Worm (Caenorhabditis elegans) whole organism, early embryonic: ENCODE data around the gene npr-27.

Experiments used
- B0310.2 ChIP-seq: sonication (generic microtip); optimal IDR thresholded peaks from 2 replicates; lab custom pipeline; 2016; ENCODE audit warnings: mild to moderate bottlenecking, missing genetic modification characterization, missing compliant biosample characterization
- F13C5.2 ChIP-seq: sonication (generic microtip); optimal IDR thresholded peaks from 2 replicates; lab custom pipeline; 2017; ENCODE audit warnings: mild to moderate bottlenecking, missing genetic modification characterization, inconsistent platforms, missing compliant biosample characterization
- aly-1 ChIP-seq: sonication (generic microtip); optimal IDR thresholded peaks from 2 replicates; lab custom pipeline; 2016; ENCODE audit warnings: missing genetic modification characterization, missing compliant biosample characterization
- ama-1 ChIP-seq: fragments of 150-350 bp; optimal IDR thresholded peaks from 2 replicates; lab custom pipeline; 2014
- ceh-13 ChIP-seq: fragments of 200-800 bp; sonication (Bioruptor generic); optimal IDR thresholded peaks from 2 replicates; lab custom pipeline; 2018; ENCODE audit warnings: mild to moderate bottlenecking, missing genetic modification characterization, missing compliant biosample characterization
- ceh-36 ChIP-seq: sonication (generic microtip); optimal IDR thresholded peaks from 2 replicates; lab custom pipeline; 2016; ENCODE audit warnings: missing genetic modification characterization, inconsistent platforms, missing compliant biosample characterization
- ets-7 ChIP-seq: sonication (generic microtip); optimal IDR thresholded peaks from 2 replicates; lab custom pipeline; 2016; ENCODE audit warnings: missing genotype, missing genetic modification characterization, missing compliant biosample characterization
- flt-1 ChIP-seq: fragments of 200-800 bp; sonication (Bioruptor generic); IDR thresholded peaks from 2 replicates; pipeline ENCODE4 v1.3.6; 2022; ENCODE audit warnings: missing genetic modification characterization, missing compliant biosample characterization
- hmbx-1 ChIP-seq: sonication (generic microtip); optimal IDR thresholded peaks from 2 replicates; lab custom pipeline; 2016; ENCODE audit warnings: mild to moderate bottlenecking, missing genetic modification characterization, missing compliant biosample characterization
- hmg-4 ChIP-seq: fragments of 200-800 bp; sonication (Bioruptor generic); optimal IDR thresholded peaks from 2 replicates; lab custom pipeline; 2018; ENCODE audit warnings: mild to moderate bottlenecking, missing genetic modification characterization, missing compliant biosample characterization
- hnd-1 ChIP-seq: sonication (generic microtip); optimal IDR thresholded peaks from 2 replicates; lab custom pipeline; 2016; ENCODE audit warnings: missing genetic modification characterization, missing compliant biosample characterization
- pes-1 ChIP-seq: fragments of 200-800 bp; sonication (Bioruptor generic); IDR thresholded peaks from 2 replicates; pipeline ENCODE4 v1.3.6; 2022; ENCODE audit warnings: missing genetic modification reagents, missing genetic modification characterization, missing compliant biosample characterization
- scrt-1 ChIP-seq: fragments of 200-800 bp; sonication (Bioruptor generic); IDR thresholded peaks from 2 replicates; pipeline ENCODE4 v1.3.6; 2022; ENCODE audit warnings: missing genetic modification characterization, missing compliant biosample characterization
- sea-1 ChIP-seq: fragments of 200-800 bp; sonication (Bioruptor generic); conservative IDR thresholded peaks from 2 replicates; pipeline ENCODE4 v1.3.6; 2022; ENCODE audit warnings: missing genetic modification characterization, missing compliant biosample characterization
- tbx-11 ChIP-seq: fragments of 200-800 bp; sonication (Bioruptor generic); IDR thresholded peaks from 2 replicates; pipeline ENCODE4 v1.3.6; 2022; ENCODE audit warnings: missing genetic modification characterization, missing compliant biosample characterization
- tbx-37 ChIP-seq: fragments of 200-800 bp; sonication (Bioruptor generic); conservative IDR thresholded peaks from 2 replicates; pipeline ENCODE4 v1.3.6; 2022; ENCODE audit warnings: missing genetic modification reagents, missing genetic modification characterization, missing compliant biosample characterization
- tra-4 ChIP-seq: sonication (generic microtip); optimal IDR thresholded peaks from 2 replicates; lab custom pipeline; 2017; ENCODE audit warnings: missing genetic modification characterization, missing compliant biosample characterization

npr-27 gene

DNA sequence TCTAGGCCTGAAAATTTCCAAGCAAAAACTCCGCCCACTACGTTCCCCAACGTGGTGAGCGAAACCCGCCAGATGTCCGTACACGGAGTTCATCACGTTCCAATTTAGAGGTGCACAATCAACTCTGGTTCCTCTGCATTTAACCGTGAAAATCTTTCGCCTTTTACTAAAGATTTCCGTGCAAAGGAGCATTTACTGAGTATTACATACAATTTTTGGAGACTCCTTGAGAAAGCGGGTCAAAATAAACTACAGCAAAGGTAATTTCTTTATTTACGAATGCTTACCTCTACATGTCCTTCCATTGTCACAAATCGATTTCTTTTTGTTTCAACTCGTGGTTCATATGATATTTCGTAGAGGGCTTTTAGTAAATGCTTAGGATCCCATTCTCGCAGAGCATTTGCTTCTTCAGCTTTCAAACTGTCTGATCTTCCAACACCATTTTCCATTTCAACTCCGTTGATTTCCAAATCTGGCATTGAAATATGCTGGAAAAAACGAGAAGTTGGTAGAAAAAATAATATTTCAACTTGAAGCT is 11.3 kb downstream of the npr-27 start, which contains the start of gene F42C5.9:
F42C5.9 (minus strand) TSS at position 491 of the 541 bp plus-strand sequence.
- TF ChIP-seq ama-1 (lab: Kevin White, UChicago): peak; percentile 1
- no peak for TF ChIP-seq ceh-13 (GFP tag; lab: Kevin White, UChicago)

- TF ChIP-seq ceh-36 (tag; lab: Kevin White, UChicago) (no peak), hmg-4 (GFP tag; lab: Kevin White, UChicago) (no peak), F13C5.2 (tag; lab: Kevin White, UChicago) (no peak), scrt-1 (GFP tag; lab: Robert Waterston, UW) (no peak), flt-1 (no peak), sea-1 (no peak), hnd-1 (tag; lab: Kevin White, UChicago) (no peak), B0310.2 (tag; lab: Kevin White, UChicago) (no peak), pes-1 (GFP tag; lab: Robert Waterston, UW) (no peak), aly-1 (tag; lab: Kevin White, UChicago) (no peak), ets-7 (no peak), hmbx-1 (tag; lab: Kevin White, UChicago) (no peak), tbx-37 (GFP tag; lab: Robert Waterston, UW) (no peak), tra-4 (tag; lab: Kevin White, UChicago) (no peak), ceh-13 (GFP tag; lab: Kevin White, UChicago) (no peak), ama-1 (lab: Kevin White, UChicago) (no peak), tbx-11 (GFP tag; lab: Robert Waterston, UW) (no peak)
These were observed 12.6 kb downstream of the npr-27 start for ce11 chrIV:7317829-7318529.

ce11 chrIV:7318900-7319299 is 13.5 kb downstream of the npr-27 start:
- TF ChIP-seq hnd-1 (tag; lab: Kevin White, UChicago) (no peak), F13C5.2 (tag; lab: Kevin White, UChicago) (no peak), sea-1 (no peak), ceh-36 (tag; lab: Kevin White, UChicago) (no peak), pes-1 (GFP tag; lab: Robert Waterston, UW) (no peak), hmg-4 (GFP tag; lab: Kevin White, UChicago) (no peak), flt-1 (no peak), scrt-1 (GFP tag; lab: Robert Waterston, UW) (no peak), tbx-37 (GFP tag; lab: Robert Waterston, UW) (no peak), ceh-13 (GFP tag; lab: Kevin White, UChicago) (no peak), ets-7 (no peak), aly-1 (tag; lab: Kevin White, UChicago) (no peak), tbx-11 (GFP tag; lab: Robert Waterston, UW) (no peak), hmbx-1 (tag; lab: Kevin White, UChicago) (no peak), tra-4 (tag; lab: Kevin White, UChicago) (no peak), B0310.2 (tag; lab: Kevin White, UChicago) (no peak)

DNA sequence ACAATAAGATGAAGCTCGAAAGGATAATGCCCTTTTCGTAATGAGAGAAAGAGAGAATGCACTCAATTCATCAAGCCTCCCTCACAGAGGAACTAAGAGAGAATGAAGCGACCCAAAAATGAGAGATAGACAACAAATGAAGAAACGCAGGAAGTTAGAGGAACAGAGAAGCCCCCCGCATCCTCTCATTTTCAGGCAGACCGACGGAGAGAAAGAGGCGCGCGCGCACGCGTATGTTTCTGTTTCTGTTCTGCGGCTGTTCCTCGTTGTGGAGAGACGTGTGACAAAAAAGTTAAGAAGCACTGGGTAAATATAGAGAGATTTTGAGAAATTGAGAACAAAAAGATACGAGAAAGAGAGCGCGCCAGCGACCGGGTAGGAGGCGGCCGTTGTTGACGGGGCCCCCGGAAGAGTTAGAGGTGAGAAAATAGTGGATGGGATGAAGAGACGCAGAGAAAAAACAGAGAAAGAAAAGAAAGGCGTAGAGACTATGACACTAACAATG is 14.6 kb downstream of the npr-27 start:
- no peak for TF ChIP-seq ceh-36 (tag; lab: Kevin White, UChicago)
- TF ChIP-seq tra-4 (tag; lab: Kevin White, UChicago): no peak
- no peak for TF ChIP-seq tbx-11 (GFP tag; lab: Robert Waterston, UW)
- peak; percentile 45 for TF ChIP-seq F13C5.2 (tag; lab: Kevin White, UChicago)
- TF ChIP-seq aly-1 (tag; lab: Kevin White, UChicago): peak; percentile 56
- TF ChIP-seq flt-1: no peak
- no peak for TF ChIP-seq B0310.2 (tag; lab: Kevin White, UChicago)
- TF ChIP-seq pes-1 (GFP tag; lab: Robert Waterston, UW): no peak
- TF ChIP-seq ets-7: no peak
- no peak for TF ChIP-seq tbx-37 (GFP tag; lab: Robert Waterston, UW)
- TF ChIP-seq hmg-4 (GFP tag; lab: Kevin White, UChicago): peak; percentile 29
- TF ChIP-seq hnd-1 (tag; lab: Kevin White, UChicago): no peak
- no peak for TF ChIP-seq scrt-1 (GFP tag; lab: Robert Waterston, UW)
- TF ChIP-seq hmbx-1 (tag; lab: Kevin White, UChicago): no peak
- TF ChIP-seq ceh-13 (GFP tag; lab: Kevin White, UChicago): no peak
- no peak for TF ChIP-seq ama-1 (lab: Kevin White, UChicago)
- no peak for TF ChIP-seq sea-1

- TF ChIP-seq F13C5.2 (tag; lab: Kevin White, UChicago) (no peak), tbx-37 (GFP tag; lab: Robert Waterston, UW) (no peak), pes-1 (GFP tag; lab: Robert Waterston, UW) (no peak), hmbx-1 (tag; lab: Kevin White, UChicago) (no peak), scrt-1 (GFP tag; lab: Robert Waterston, UW) (no peak), aly-1 (tag; lab: Kevin White, UChicago) (no peak), ceh-13 (GFP tag; lab: Kevin White, UChicago) (no peak), tra-4 (tag; lab: Kevin White, UChicago) (no peak), ceh-36 (tag; lab: Kevin White, UChicago) (no peak), hnd-1 (tag; lab: Kevin White, UChicago) (no peak)
These were observed 15.3 kb downstream of the npr-27 start for ce11 chrIV:7320688-7321087.

- TF ChIP-seq sea-1 (no peak), F13C5.2 (tag; lab: Kevin White, UChicago) (no peak), hmbx-1 (tag; lab: Kevin White, UChicago) (no peak), hmg-4 (GFP tag; lab: Kevin White, UChicago) (no peak), ceh-13 (GFP tag; lab: Kevin White, UChicago) (no peak), hnd-1 (tag; lab: Kevin White, UChicago) (no peak), ets-7 (no peak), tra-4 (tag; lab: Kevin White, UChicago) (no peak), scrt-1 (GFP tag; lab: Robert Waterston, UW) (no peak), ceh-36 (tag; lab: Kevin White, UChicago) (no peak), aly-1 (tag; lab: Kevin White, UChicago) (no peak), pes-1 (GFP tag; lab: Robert Waterston, UW) (no peak), ama-1 (lab: Kevin White, UChicago) (no peak), tbx-37 (GFP tag; lab: Robert Waterston, UW) (no peak), flt-1 (no peak)
These were observed 18.5 kb downstream of the npr-27 start for ce11 chrIV:7323904-7324303.
